Worm (Caenorhabditis elegans): ENCODE measurements around the gene cogc-8.

Gene cogc-8

ce11 chrIV:283347-283746, 43.1 kb downstream of the cogc-8 start, which contains the start of gene best-19:
best-19 (plus strand) TSS chrIV:283647.
- TF ChIP-seq F49E8.2 (tag; optimal IDR thresholded peaks at IDR 0.05; ENCODE audit: borderline replicate concordance) (no peak), php-3 (GFP tag; IDR thresholded peaks at IDR 0.05) (no peak), F10B5.3 (tag; optimal IDR thresholded peaks at IDR 0.05) (no peak), rbr-2 (tag; optimal IDR thresholded peaks at IDR 0.05) (no peak), fkh-10 (GFP tag; optimal IDR thresholded peaks at IDR 0.05) (no peak), nhr-77 (tag; optimal IDR thresholded peaks at IDR 0.05) (no peak), ceh-44 (GFP tag; IDR thresholded peaks at IDR 0.05) (no peak), nhr-41 (GFP tag; IDR thresholded peaks at IDR 0.05) (no peak)

DNA sequence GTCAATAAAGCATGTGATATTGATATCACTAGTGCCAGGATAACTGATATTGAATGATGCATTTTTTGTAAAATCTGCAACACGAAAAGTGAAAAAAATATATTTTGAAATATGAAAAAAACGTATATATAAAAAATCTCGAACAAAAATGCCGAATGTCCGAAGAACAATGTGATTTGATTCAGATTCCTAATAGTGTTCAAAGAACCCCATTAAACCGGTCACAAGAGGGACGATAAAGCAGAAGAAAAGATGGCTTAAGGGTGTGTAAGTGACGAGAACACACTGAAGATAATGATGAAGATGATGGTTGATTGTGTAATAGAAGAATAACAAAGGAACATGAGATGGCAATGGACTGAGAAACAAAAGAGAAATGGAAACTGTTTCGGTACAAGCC, 47.8 kb downstream of the cogc-8 start, which contains the start of gene T21D12.14:
Gene T21D12.14, minus strand, starts transcription at position 101 of the 400 bp plus-strand sequence.
- no peak for TF ChIP-seq ctbp-1 (GFP tag; IDR thresholded peaks at IDR 0.05)
- TF ChIP-seq hlh-30 (tag; optimal IDR thresholded peaks at IDR 0.05; ENCODE audit: insufficient read depth): peak; percentile 22
- peak in 1 of 2 experiments; percentile 89 for TF ChIP-seq unc-62 (GFP tag; optimal IDR thresholded peaks at IDR 0.05 in 1 of 2)
- TF ChIP-seq unc-62 (tag; optimal IDR thresholded peaks at IDR 0.05): no peak
- TF ChIP-seq dmd-8 (GFP tag; IDR thresholded peaks at IDR 0.05): no peak

DNA sequence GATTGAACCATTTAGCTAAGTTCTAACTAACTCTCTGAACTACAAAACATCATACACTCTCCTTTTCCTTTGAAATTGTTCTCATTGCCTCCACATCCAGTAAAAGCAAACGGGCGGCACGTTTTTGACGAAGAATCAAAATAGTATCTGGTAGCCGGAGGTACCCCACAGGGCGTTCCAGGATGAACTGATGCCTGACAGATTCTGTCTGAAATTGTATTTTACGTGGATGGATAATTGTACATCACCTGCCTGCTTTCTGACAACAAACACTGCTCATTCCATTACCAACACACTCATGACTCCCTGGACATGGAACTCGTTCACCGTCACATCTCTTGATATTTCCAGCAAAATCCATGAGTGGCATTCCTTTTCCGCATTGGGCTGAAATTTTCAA, 50.1 kb downstream of the cogc-8 start:
- no peak for TF ChIP-seq snpc-1.2 (GFP tag; IDR thresholded peaks at IDR 0.05)
- no peak for TF ChIP-seq hlh-11 (tag; optimal IDR thresholded peaks at IDR 0.05)
- peak in 1 of 2 experiments; percentile 89 for TF ChIP-seq unc-62 (GFP tag; optimal IDR thresholded peaks at IDR 0.05 in 1 of 2)
- no peak for TF ChIP-seq unc-62 (tag; optimal IDR thresholded peaks at IDR 0.05)
- no peak for TF ChIP-seq tag-97 (GFP tag; IDR thresholded peaks at IDR 0.05)
- no peak for TF ChIP-seq dmd-9 (GFP tag; IDR thresholded peaks at IDR 0.05)
- TF ChIP-seq F49E8.2 (tag; optimal IDR thresholded peaks at IDR 0.05; ENCODE audit: borderline replicate concordance): no peak
- no peak for TF ChIP-seq jun-1 (tag; optimal IDR thresholded peaks at IDR 0.05)
- no peak for TF ChIP-seq madf-9 (GFP tag; conservative IDR thresholded peaks at IDR 0.05)

- TF ChIP-seq ceh-32 (tag; optimal IDR thresholded peaks at IDR 0.05; ENCODE audit: poor library complexity) (no peak), daf-16 (GFP tag; optimal IDR thresholded peaks at IDR 0.05) (no peak), daf-16 (tag; optimal IDR thresholded peaks at IDR 0.05) (no peak), nhr-6 (tag; optimal IDR thresholded peaks at IDR 0.05) (no peak)
Measured at ce11 chrIV:291356-291755, 51.1 kb downstream of the cogc-8 start, which contains the start of gene T21D12.7. T21D12.7 (minus strand) TSS chrIV:291456.

ce11 chrIV:291851-292367, 51.7 kb downstream of the cogc-8 start:
- 0 out of 2 replicates have a peak, but pooled peaks have one; percentile 30 for TF ChIP-seq lin-38 (GFP tag; IDR thresholded peaks at IDR 0.05)
- no peak for TF ChIP-seq nhr-11 (tag; optimal IDR thresholded peaks at IDR 0.05)
- TF ChIP-seq nhr-48 (tag; optimal IDR thresholded peaks at IDR 0.05): peak; percentile 71
- no peak for TF ChIP-seq egl-27 (tag; optimal IDR thresholded peaks at IDR 0.05)
- TF ChIP-seq snpc-1.2 (GFP tag; IDR thresholded peaks at IDR 0.05): no peak
- no peak for TF ChIP-seq zip-11 (GFP tag; IDR thresholded peaks at IDR 0.05)
- peak; percentile 64 for TF ChIP-seq hlh-30 (tag; optimal IDR thresholded peaks at IDR 0.05; ENCODE audit: insufficient read depth)
- no peak for TF ChIP-seq ama-1 (optimal IDR thresholded peaks at IDR 0.05)
- peak; percentile 7 to 46 for TF ChIP-seq unc-62 (GFP tag; optimal IDR thresholded peaks at IDR 0.05 in 1 of 2)
- no peak for TF ChIP-seq unc-62 (tag; optimal IDR thresholded peaks at IDR 0.05)
- TF ChIP-seq Y5F2A.4 (GFP tag; optimal IDR thresholded peaks at IDR 0.05): no peak
- TF ChIP-seq D1046.2 (GFP tag; IDR thresholded peaks at IDR 0.05): no peak
- TF ChIP-seq mep-1 (tag; optimal IDR thresholded peaks at IDR 0.05): peak; percentile 63
- no peak for TF ChIP-seq unc-39 (tag; optimal IDR thresholded peaks at IDR 0.05)
- TF ChIP-seq ztf-7 (tag; optimal IDR thresholded peaks at IDR 0.05): peak; percentile 52
- TF ChIP-seq vab-7 (GFP tag; IDR thresholded peaks at IDR 0.05): no peak
- peak; percentile 97 for TF ChIP-seq pqm-1 (tag; optimal IDR thresholded peaks at IDR 0.05)
- TF ChIP-seq ceh-62 (tag; optimal IDR thresholded peaks at IDR 0.05): no peak
- no peak for TF ChIP-seq hmg-1.1 (GFP tag; IDR thresholded peaks at IDR 0.05)
- no peak for TF ChIP-seq egl-43 (GFP tag; IDR thresholded peaks at IDR 0.05)
- TF ChIP-seq nhr-41 (GFP tag; IDR thresholded peaks at IDR 0.05): no peak
- TF ChIP-seq duxl-1 (tag; optimal IDR thresholded peaks at IDR 0.05; ENCODE audit: poor library complexity): no peak
- peak; percentile 58 for TF ChIP-seq zip-2 (tag; optimal IDR thresholded peaks at IDR 0.05)
- TF ChIP-seq lin-13 (GFP tag; optimal IDR thresholded peaks at IDR 0.05): no peak
- peak; percentile 48 for TF ChIP-seq T20F7.1 (GFP tag; optimal IDR thresholded peaks at IDR 0.05)
- peak; percentile 49; the same call in 1 of the 2 replicates for TF ChIP-seq tra-1 (GFP tag; IDR thresholded peaks at IDR 0.05)

Data from whole organism, L4 larva.